Fruit fly (Drosophila melanogaster) whole organism, prepupa: ENCODE data around the gene Ankle2.

Experiments
- CG10631 ChIP-seq: fragments of 200-800 bp; sonication (Bioruptor generic); optimal IDR thresholded peaks from 2 replicates; lab custom pipeline; 2016; ENCODE audit warnings: missing biosample characterization, missing genetic modification characterization
- CG10669 ChIP-seq: fragments of 200-800 bp; sonication (Bioruptor generic); optimal IDR thresholded peaks from 3 replicates; lab custom pipeline; 2018; ENCODE audit warnings: missing biosample characterization, mild to moderate bottlenecking, missing genetic modification characterization, moderate library complexity
- CG11294 ChIP-seq: fragments of 200-800 bp; sonication (Bioruptor generic); IDR thresholded peaks from 2 replicates; pipeline ENCODE4 v1.3.6; 2022; ENCODE audit warnings: missing biosample characterization, missing genetic modification characterization
- CG11762 ChIP-seq: fragments of 200-800 bp; sonication (Bioruptor generic); optimal IDR thresholded peaks from 3 replicates; lab custom pipeline; 2016; ENCODE audit warnings: missing biosample characterization, missing genetic modification characterization; ENCODE audit not compliant: insufficient read depth
- CG15336 ChIP-seq: fragments of 200-800 bp; sonication (Bioruptor generic); IDR thresholded peaks from 2 replicates; pipeline ENCODE4 v1.3.6; 2022; ENCODE audit warnings: missing biosample characterization, missing genetic modification characterization
- CG1621 ChIP-seq: fragments of 200-800 bp; sonication (Bioruptor generic); optimal IDR thresholded peaks from 3 replicates; lab custom pipeline; 2018; ENCODE audit warnings: missing biosample characterization, mild to moderate bottlenecking, missing genetic modification characterization
- CG16779 ChIP-seq: fragments of 200-800 bp; sonication (Bioruptor generic); optimal IDR thresholded peaks from 3 replicates; lab custom pipeline; 2017; ENCODE audit warnings: missing biosample characterization, mild to moderate bottlenecking, missing genetic modification characterization
- CG3032 ChIP-seq: fragments of 200-800 bp; optimal IDR thresholded peaks from 2 replicates; lab custom pipeline; 2019; ENCODE audit warnings: missing biosample characterization, mild to moderate bottlenecking, missing genetic modification characterization, moderate library complexity
- CG31627 ChIP-seq: fragments of 200-800 bp; sonication (Bioruptor generic); optimal IDR thresholded peaks from 3 replicates; lab custom pipeline; 2016; ENCODE audit warnings: missing biosample characterization, missing genetic modification characterization
- CG32006 ChIP-seq: fragments of 200-800 bp; sonication (Bioruptor generic); optimal IDR thresholded peaks from 3 replicates; lab custom pipeline; 2017; ENCODE audit warnings: missing biosample characterization, mild to moderate bottlenecking, missing genetic modification characterization
- CG34406 ChIP-seq: fragments of 200-800 bp; sonication (Bioruptor generic); optimal IDR thresholded peaks from 3 replicates; lab custom pipeline; 2016; ENCODE audit warnings: missing biosample characterization, missing genetic modification characterization
- CG3919 ChIP-seq: fragments of 200-800 bp; sonication (Bioruptor generic); optimal IDR thresholded peaks from 3 replicates; lab custom pipeline; 2016; ENCODE audit warnings: missing biosample characterization, missing genetic modification characterization
- CG4318 ChIP-seq: fragments of 200-800 bp; sonication (Bioruptor generic); optimal IDR thresholded peaks from 3 replicates; lab custom pipeline; 2017; ENCODE audit warnings: missing biosample characterization, mild to moderate bottlenecking, missing genetic modification characterization
- CG6276 ChIP-seq: fragments of 200-800 bp; sonication (Bioruptor generic); optimal IDR thresholded peaks from 2 replicates; lab custom pipeline; 2017; ENCODE audit warnings: missing biosample characterization, mild to moderate bottlenecking, missing genetic modification characterization
- CG6792 ChIP-seq: fragments of 200-800 bp; sonication (Bioruptor generic); optimal IDR thresholded peaks from 3 replicates; lab custom pipeline; 2016; ENCODE audit warnings: missing biosample characterization, missing genetic modification characterization
- CG6808 ChIP-seq: fragments of 200-800 bp; sonication (Bioruptor generic); optimal IDR thresholded peaks from 3 replicates; lab custom pipeline; 2017; ENCODE audit warnings: missing biosample characterization, missing genetic modification characterization, mild to moderate bottlenecking, moderate library complexity, missing genetic modification reagents
- CG6854 ChIP-seq: fragments of 200-800 bp; sonication (Bioruptor generic); optimal IDR thresholded peaks from 2 replicates; lab custom pipeline; 2017; ENCODE audit warnings: missing biosample characterization, mild to moderate bottlenecking, missing genetic modification characterization
- CG8119 ChIP-seq: fragments of 200-800 bp; sonication (Bioruptor generic); IDR thresholded peaks from 3 replicates; pipeline ENCODE4 v1.3.6; 2022; ENCODE audit warnings: missing biosample characterization, missing genetic modification characterization
- CG8319 ChIP-seq: fragments of 200-800 bp; sonication (Bioruptor generic); optimal IDR thresholded peaks from 3 replicates; lab custom pipeline; 2016; ENCODE audit warnings: missing biosample characterization, missing genetic modification characterization
- CG8632 ChIP-seq: fragments of 200-800 bp; sonication (Bioruptor generic); optimal IDR thresholded peaks from 3 replicates; lab custom pipeline; 2016; ENCODE audit warnings: missing biosample characterization, missing genetic modification characterization
- CG9139 ChIP-seq: fragments of 200-800 bp; sonication (Bioruptor generic); optimal IDR thresholded peaks from 3 replicates; lab custom pipeline; 2017; ENCODE audit warnings: missing biosample characterization, mild to moderate bottlenecking, missing genetic modification characterization
- Eip78C ChIP-seq: fragments of 200-800 bp; sonication (Bioruptor generic); peaks from one replicate; lab custom pipeline; 2016; ENCODE audit warnings: missing biosample characterization, missing genetic modification characterization
- Eip93F ChIP-seq: fragments of 200-800 bp; sonication (Bioruptor generic); optimal IDR thresholded peaks from 2 replicates; lab custom pipeline; 2016; ENCODE audit warnings: missing biosample characterization, mild to moderate bottlenecking, missing genetic modification characterization
- Ets96B ChIP-seq: fragments of 200-800 bp; optimal IDR thresholded peaks from 2 replicates; lab custom pipeline; 2019; ENCODE audit warnings: missing biosample characterization, mild to moderate bottlenecking, missing genetic modification characterization, moderate library complexity
- Gug ChIP-seq: fragments of 200-800 bp; sonication (Bioruptor generic); IDR thresholded peaks from 2 replicates; pipeline ENCODE4 v1.3.6; 2022; ENCODE audit warnings: missing biosample characterization, missing genetic modification characterization
- Hr38 ChIP-seq: sonication (Bioruptor generic); optimal IDR thresholded peaks from 2 replicates; lab custom pipeline; 2016; ENCODE audit warnings: missing biosample characterization, missing genetic modification characterization
- Hr39 ChIP-seq: fragments of 200-800 bp; sonication (Bioruptor generic); optimal IDR thresholded peaks from 2 replicates; lab custom pipeline; 2016; ENCODE audit warnings: missing biosample characterization, missing genetic modification characterization
- Hr4 ChIP-seq: fragments of 200-800 bp; sonication (Bioruptor generic); optimal IDR thresholded peaks from 3 replicates; lab custom pipeline; 2016; ENCODE audit warnings: missing biosample characterization, missing genetic modification characterization
- Lpt ChIP-seq: fragments of 200-800 bp; sonication (Bioruptor generic); optimal IDR thresholded peaks from 3 replicates; lab custom pipeline; 2016; ENCODE audit warnings: missing biosample characterization, missing genetic modification characterization
- OdsH ChIP-seq: fragments of 200-800 bp; sonication (Bioruptor generic); optimal IDR thresholded peaks from 3 replicates; lab custom pipeline; 2016; ENCODE audit warnings: missing biosample characterization, missing genetic modification characterization
- Smox ChIP-seq: fragments of 200-800 bp; sonication (Bioruptor generic); optimal IDR thresholded peaks from 3 replicates; lab custom pipeline; 2016; ENCODE audit warnings: missing biosample characterization, missing genetic modification characterization
- Sox15 ChIP-seq: fragments of 200-800 bp; sonication (Bioruptor generic); optimal IDR thresholded peaks from 3 replicates; lab custom pipeline; 2016; ENCODE audit warnings: missing biosample characterization, missing genetic modification characterization
- acj6 ChIP-seq: fragments of 200-800 bp; sonication (Bioruptor generic); optimal IDR thresholded peaks from 3 replicates; lab custom pipeline; 2016; ENCODE audit warnings: missing biosample characterization, missing genetic modification characterization
- dac ChIP-seq: fragments of 200-800 bp; sonication (Bioruptor generic); optimal IDR thresholded peaks from 2 replicates; lab custom pipeline; 2017; ENCODE audit warnings: missing biosample characterization, mild to moderate bottlenecking, missing genetic modification characterization
- dsx ChIP-seq: fragments of 200-800 bp; optimal IDR thresholded peaks from 3 replicates; lab custom pipeline; 2019; ENCODE audit warnings: missing biosample characterization, mild to moderate bottlenecking, missing genetic modification characterization, moderate library complexity; ENCODE audit not compliant: poor library complexity, severe bottlenecking
- eg ChIP-seq: fragments of 200-800 bp; sonication (Bioruptor generic); IDR thresholded peaks from 3 replicates; pipeline ENCODE4 v1.3.6; 2022; ENCODE audit warnings: missing biosample characterization, missing genetic modification characterization
- esn ChIP-seq: fragments of 200-800 bp; sonication (Bioruptor generic); optimal IDR thresholded peaks from 2 replicates; lab custom pipeline; 2016; ENCODE audit warnings: missing biosample characterization, mild to moderate bottlenecking, missing genetic modification characterization, moderate library complexity
- fd85E ChIP-seq: fragments of 200-800 bp; sonication (Bioruptor generic); optimal IDR thresholded peaks from 3 replicates; lab custom pipeline; 2016; ENCODE audit warnings: missing biosample characterization, missing genetic modification characterization
- fkh ChIP-seq: fragments of 200-800 bp; sonication (Bioruptor generic); optimal IDR thresholded peaks from 3 replicates; lab custom pipeline; 2017; ENCODE audit warnings: missing biosample characterization, mild to moderate bottlenecking, missing genetic modification characterization, moderate library complexity
- lz ChIP-seq: fragments of 200-800 bp; sonication (Bioruptor generic); optimal IDR thresholded peaks from 3 replicates; lab custom pipeline; 2016; ENCODE audit warnings: missing biosample characterization, missing genetic modification characterization
- net ChIP-seq: fragments of 200-800 bp; sonication (Bioruptor generic); optimal IDR thresholded peaks from 3 replicates; lab custom pipeline; 2016; ENCODE audit warnings: missing biosample characterization, missing genetic modification characterization
- pdm3 ChIP-seq: fragments of 200-800 bp; sonication (Bioruptor generic); optimal IDR thresholded peaks from 3 replicates; lab custom pipeline; 2016; ENCODE audit warnings: missing biosample characterization, missing genetic modification characterization
- salr ChIP-seq, 2 experiments: fragments of 200-800 bp; sonication (Bioruptor generic); optimal IDR thresholded peaks; 3 replicates each; lab custom pipeline; 2016 to 2018; ENCODE audit warnings: missing biosample characterization in 2 of 2, missing genetic modification characterization in 2 of 2, mild to moderate bottlenecking in 1 of 2
- spab ChIP-seq: fragments of 200-800 bp; sonication (Bioruptor generic); optimal IDR thresholded peaks from 2 replicates; lab custom pipeline; 2017; ENCODE audit warnings: missing biosample characterization, mild to moderate bottlenecking, missing genetic modification characterization, missing genetic modification reagents
- ss ChIP-seq, 2 experiments: fragments of 200-800 bp; sonication (Bioruptor generic); optimal IDR thresholded peaks; 2 replicates in 1 of 2; 3 replicates in 1 of 2; lab custom pipeline; 2017 to 2018; ENCODE audit warnings: mild to moderate bottlenecking in 2 of 2, missing biosample characterization in 2 of 2, missing genetic modification characterization in 2 of 2, moderate library complexity in 1 of 2
- topi ChIP-seq: fragments of 200-800 bp; sonication (Bioruptor generic); optimal IDR thresholded peaks from 3 replicates; lab custom pipeline; 2016; ENCODE audit warnings: missing biosample characterization, missing genetic modification characterization
- vri ChIP-seq: fragments of 200-800 bp; sonication (Bioruptor generic); optimal IDR thresholded peaks from 3 replicates; lab custom pipeline; 2016; ENCODE audit warnings: missing biosample characterization, mild to moderate bottlenecking, missing genetic modification characterization

Gene Ankle2

DNA sequence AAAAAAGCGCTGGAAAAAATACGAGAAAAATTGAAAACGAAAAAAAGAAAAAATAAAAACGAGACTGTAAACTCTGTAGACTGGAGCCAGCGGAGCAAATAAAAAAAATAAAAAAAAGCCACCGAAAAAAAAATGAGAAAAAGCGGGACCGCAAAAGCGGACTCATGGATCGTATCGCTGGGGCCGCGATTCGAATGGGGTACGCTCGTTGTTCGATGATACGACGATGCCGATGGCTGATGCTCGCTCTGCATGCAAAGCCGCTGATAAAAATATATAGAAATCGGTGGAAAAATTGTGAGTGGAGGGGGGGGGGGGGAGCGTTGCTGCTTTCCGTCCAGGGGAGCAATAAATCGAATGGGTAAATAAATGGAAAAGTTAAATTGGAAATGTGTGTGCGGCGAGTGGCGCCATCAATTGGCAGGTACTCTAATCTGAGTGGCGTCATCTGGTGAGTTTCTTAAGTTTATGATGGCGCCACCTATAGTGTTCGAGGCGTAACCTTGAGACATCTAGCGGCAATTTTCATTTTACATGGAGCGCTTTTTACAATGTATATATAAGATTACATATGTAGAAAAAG lies 47.4 kb downstream of the Ankle2 start (continued):
- peak; percentile 82 for TF ChIP-seq fd85E (GFP tag; lab: Kevin White, UChicago)
- no peak for TF ChIP-seq Sox15 (GFP tag; lab: Kevin White, UChicago)
- TF ChIP-seq CG1621 = peak; percentile 90
- peak; percentile 79 for TF ChIP-seq Smox (GFP tag; lab: Kevin White, UChicago)
- peak; percentile 65 for TF ChIP-seq Hr39 (GFP tag; lab: Kevin White, UChicago)
- peak; percentile 100 for TF ChIP-seq CG9139 (GFP tag; lab: Kevin White, UChicago)
- TF ChIP-seq CG6808 (GFP tag; lab: Kevin White, UChicago) = peak; percentile 99
- TF ChIP-seq CG8632 = peak; percentile 94
- TF ChIP-seq lz (GFP tag; lab: Kevin White, UChicago) = peak; percentile 72
- peak; percentile 92 for TF ChIP-seq pdm3 (GFP tag; lab: Kevin White, UChicago)
- peak; percentile 48 for TF ChIP-seq fkh
- TF ChIP-seq vri (GFP tag; lab: Kevin White, UChicago) = peak; percentile 94
- peak; percentile 94 for TF ChIP-seq CG34406 (GFP tag; lab: Kevin White, UChicago)
- peak; percentile 11 for TF ChIP-seq Hr38 (GFP tag; lab: Kevin White, UChicago)
- peak; percentile 79 for TF ChIP-seq Eip93F
- TF ChIP-seq CG3032 (tag; lab: Kevin White, UChicago) = peak; percentile 93
- TF ChIP-seq CG10631 = peak; percentile 79
- TF ChIP-seq topi = peak; percentile 88
- peak; percentile 100 for TF ChIP-seq ss (GFP tag; optimal IDR thresholded peaks at IDR 0.05; lab: Kevin White, UChicago)
- peak; percentile 71 for TF ChIP-seq CG31627 (GFP tag; lab: Kevin White, UChicago)
- TF ChIP-seq CG6276 (GFP tag; lab: Kevin White, UChicago) = peak; percentile 100
- peak; percentile 54 for TF ChIP-seq CG4318 (GFP tag; lab: Kevin White, UChicago)
- peak; percentile 98 for TF ChIP-seq dsx (GFP tag; lab: Kevin White, UChicago)
- TF ChIP-seq acj6 (GFP tag; lab: Kevin White, UChicago) = peak; percentile 78
- TF ChIP-seq CG11294 = peak; percentile 54; the same call in 1 of the 2 replicates
- TF ChIP-seq dac (GFP tag; lab: Kevin White, UChicago) = peak; percentile 93
- TF ChIP-seq CG32006 (GFP tag; lab: Kevin White, UChicago) = peak; percentile 91
- TF ChIP-seq CG6792 (GFP tag; lab: Kevin White, UChicago) = peak; percentile 94
- peak; percentile 99 for TF ChIP-seq CG6854
- peak; percentile 98 for TF ChIP-seq Lpt (GFP tag; lab: Kevin White, UChicago)
- TF ChIP-seq CG3919 (GFP tag; lab: Kevin White, UChicago) = peak; percentile 90
- TF ChIP-seq spab (GFP tag; lab: Kevin White, UChicago) = peak; percentile 98
- peak; percentile 89 for TF ChIP-seq CG10669 (GFP tag; lab: Kevin White, UChicago)
- TF ChIP-seq esn (GFP tag; lab: Kevin White, UChicago) = peak; percentile 85
- peak; percentile 87 for TF ChIP-seq Gug (GFP tag; lab: Robert Waterston, UW)
- TF ChIP-seq CG8119 (GFP tag; lab: Robert Waterston, UW) = peak; percentile 99
- peak; percentile 98 for TF ChIP-seq CG15336 (GFP tag; lab: Robert Waterston, UW)
- TF ChIP-seq CG16779 (tag; lab: Kevin White, UChicago) = peak; percentile 99

DNA sequence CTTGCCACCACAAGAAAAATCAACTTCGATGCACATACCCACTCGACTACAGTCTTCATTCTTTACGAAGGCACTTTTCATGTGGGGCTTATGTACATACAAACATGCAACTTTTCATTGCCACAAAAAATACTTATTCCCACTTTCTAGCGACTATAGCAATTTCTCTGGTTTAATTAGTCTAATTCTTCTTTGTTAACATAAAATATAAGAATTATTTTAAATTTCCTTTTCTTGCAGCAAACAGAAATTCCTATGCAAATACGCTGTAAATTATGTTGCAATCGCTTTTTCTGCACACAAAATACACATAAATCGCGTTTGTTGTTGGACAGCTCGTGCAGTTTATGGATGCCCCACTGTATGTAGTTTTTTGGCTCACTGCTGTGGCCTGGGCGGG lies 54.6 kb downstream of the Ankle2 start:
- TF ChIP-seq CG15336 (GFP tag; lab: Robert Waterston, UW) (peak; percentile 65), OdsH (GFP tag; lab: Kevin White, UChicago) (peak; percentile 23), CG8632 (no peak), CG4318 (GFP tag; lab: Kevin White, UChicago) (peak; percentile 40), Hr4 (GFP tag; lab: Kevin White, UChicago) (peak; percentile 59), CG10631 (peak; percentile 22), net (GFP tag; lab: Kevin White, UChicago) (peak; percentile 22), salr (GFP tag; optimal IDR thresholded peaks at IDR 0.05; lab: Kevin White, UChicago) (peak in 1 of 2 experiments; percentile 26), CG6276 (GFP tag; lab: Kevin White, UChicago) (peak; percentile 63), Eip78C (peak; percentile 23), CG32006 (GFP tag; lab: Kevin White, UChicago) (peak; percentile 66), Ets96B (tag; lab: Kevin White, UChicago) (no peak), CG8119 (GFP tag; lab: Robert Waterston, UW) (peak; percentile 62), CG9139 (GFP tag; lab: Kevin White, UChicago) (no peak), CG3032 (tag; lab: Kevin White, UChicago) (peak; percentile 17), pdm3 (GFP tag; lab: Kevin White, UChicago) (peak; percentile 42), CG8319 (GFP tag; lab: Kevin White, UChicago) (no peak), eg (GFP tag; lab: Robert Waterston, UW) (peak; percentile 35; the same call in 1 of the 3 replicates), acj6 (GFP tag; lab: Kevin White, UChicago) (peak; percentile 26), CG10669 (GFP tag; lab: Kevin White, UChicago) (peak; percentile 8), Sox15 (GFP tag; lab: Kevin White, UChicago) (no peak), CG11762 (GFP tag; lab: Kevin White, UChicago) (no peak), dsx (GFP tag; lab: Kevin White, UChicago) (no peak), CG6792 (GFP tag; lab: Kevin White, UChicago) (no peak), CG31627 (GFP tag; lab: Kevin White, UChicago) (no peak), spab (GFP tag; lab: Kevin White, UChicago) (peak; percentile 6)
